Fruit fly (Drosophila melanogaster) whole organism, adult: ENCODE measurements around the gene Sf3b5.
A peak's percentile ranks its signal among the peaks of the same experiment; 100 is the strongest.

ENCODE experiments used
- CG11617 ChIP-seq: fragments of 200-800 bp; sonication (Bioruptor generic); optimal IDR thresholded peaks from 2 replicates; lab custom pipeline; 2017; ENCODE audit warnings: mild to moderate bottlenecking, missing biosample characterization, missing genetic modification reagents, missing genetic modification characterization
- CG12768 ChIP-seq: fragments of 200-800 bp; sonication (Bioruptor generic); optimal IDR thresholded peaks from 2 replicates; lab custom pipeline; 2017; ENCODE audit warnings: missing biosample characterization, missing genetic modification characterization, mild to moderate bottlenecking, moderate library complexity, missing genetic modification reagents
- CG14711 ChIP-seq: fragments of 200-800 bp; sonication (Bioruptor generic); optimal IDR thresholded peaks from 2 replicates; lab custom pipeline; 2018; ENCODE audit warnings: missing biosample characterization, mild to moderate bottlenecking, missing genetic modification characterization, moderate library complexity
- CG1620 ChIP-seq: fragments of 200-800 bp; sonication (Bioruptor generic); optimal IDR thresholded peaks from 2 replicates; lab custom pipeline; 2016; ENCODE audit warnings: missing biosample characterization, missing genetic modification characterization
- CG33017 ChIP-seq: fragments of 200-800 bp; sonication (Bioruptor generic); optimal IDR thresholded peaks from 2 replicates; lab custom pipeline; 2018; ENCODE audit warnings: missing biosample characterization, mild to moderate bottlenecking, missing genetic modification characterization, moderate library complexity
- CG5204 ChIP-seq: fragments of 200-800 bp; sonication (Bioruptor generic); optimal IDR thresholded peaks from 2 replicates; lab custom pipeline; 2016; ENCODE audit warnings: missing biosample characterization, missing genetic modification characterization
- CG7045 ChIP-seq: fragments of 200-800 bp; sonication (Bioruptor generic); optimal IDR thresholded peaks from 2 replicates; lab custom pipeline; 2017; ENCODE audit warnings: missing biosample characterization, mild to moderate bottlenecking, missing genetic modification characterization
- CG7101 ChIP-seq: fragments of 200-800 bp; sonication (Bioruptor generic); optimal IDR thresholded peaks from 2 replicates; lab custom pipeline; 2018; ENCODE audit warnings: missing biosample characterization, mild to moderate bottlenecking, missing genetic modification characterization, moderate library complexity
- Clk ChIP-seq: fragments of 200-800 bp; sonication (Bioruptor generic); optimal IDR thresholded peaks from 2 replicates; lab custom pipeline; 2017; ENCODE audit warnings: missing biosample characterization, missing genetic modification characterization
- Crg-1 ChIP-seq: fragments of 200-800 bp; sonication (Bioruptor generic); optimal IDR thresholded peaks from 2 replicates; lab custom pipeline; 2016; ENCODE audit warnings: missing biosample characterization, missing genetic modification characterization
- Hr96 ChIP-seq: fragments of 200-800 bp; sonication (Bioruptor generic); optimal IDR thresholded peaks from 2 replicates; lab custom pipeline; 2016; ENCODE audit warnings: missing biosample characterization, missing genetic modification characterization
- Mnt ChIP-seq: fragments of 200-800 bp; sonication (Bioruptor generic); optimal IDR thresholded peaks from 2 replicates; lab custom pipeline; 2016; ENCODE audit warnings: missing biosample characterization, mild to moderate bottlenecking, missing genetic modification characterization
- bab1 ChIP-seq: fragments of 200-800 bp; sonication (Bioruptor generic); optimal IDR thresholded peaks from 3 replicates; lab custom pipeline; 2019; ENCODE audit warnings: missing biosample characterization, mild to moderate bottlenecking, missing genetic modification characterization, moderate library complexity
- cic ChIP-seq: fragments of 200-800 bp; sonication (Bioruptor generic); optimal IDR thresholded peaks from 2 replicates; lab custom pipeline; 2017; ENCODE audit warnings: missing biosample characterization, mild to moderate bottlenecking, missing genetic modification characterization, moderate library complexity
- cnc ChIP-seq, 2 experiments: fragments of >200 bp; optimal IDR thresholded peaks; 2 replicates each; lab custom pipeline; 2017
- kay ChIP-seq: fragments of 200-800 bp; sonication (Bioruptor generic); peaks from one replicate; lab custom pipeline; 2016; ENCODE audit warnings: missing biosample characterization, missing genetic modification characterization, borderline replicate concordance
- ovo ChIP-seq: fragments of 200-800 bp; sonication (Bioruptor generic); optimal IDR thresholded peaks from 2 replicates; lab custom pipeline; 2016; ENCODE audit warnings: missing biosample characterization, missing genetic modification characterization
- pad ChIP-seq: fragments of 200-800 bp; sonication (Bioruptor generic); optimal IDR thresholded peaks from 3 replicates; lab custom pipeline; 2017; ENCODE audit warnings: missing biosample characterization, missing genetic modification characterization, mild to moderate bottlenecking, moderate library complexity, missing genetic modification reagents
- tj ChIP-seq: fragments of 200-800 bp; sonication (Bioruptor generic); optimal IDR thresholded peaks from 3 replicates; lab custom pipeline; 2017; ENCODE audit warnings: missing biosample characterization, mild to moderate bottlenecking, missing genetic modification characterization, moderate library complexity
- toe ChIP-seq: fragments of 200-800 bp; sonication (Bioruptor generic); optimal IDR thresholded peaks from 2 replicates; lab custom pipeline; 2016; ENCODE audit warnings: missing biosample characterization, missing genetic modification characterization

Gene Sf3b5

dm6 chr3R:9046954-9047353 lies 31.8 kb upstream of the Sf3b5 start:
- TF ChIP-seq bab1 (GFP tag; lab: Kevin White, UChicago), result peak; percentile 1
- TF ChIP-seq Mnt, result no peak
- TF ChIP-seq toe (GFP tag; lab: Kevin White, UChicago), result no peak
- no peak for TF ChIP-seq Hr96

dm6 chr3R:9045733-9046132 lies 30.6 kb upstream of the Sf3b5 start:
- TF ChIP-seq CG14711 (tag; lab: Kevin White, UChicago) (no peak), ovo (no peak), CG11617 (GFP tag; lab: Kevin White, UChicago) (no peak), CG1620 (GFP tag; lab: Kevin White, UChicago) (no peak), toe (GFP tag; lab: Kevin White, UChicago) (no peak), cnc (optimal IDR thresholded peaks at IDR 0.05; lab: Kevin White, UChicago) (no peak), Hr96 (no peak), kay (GFP tag; lab: Kevin White, UChicago) (no peak), cic (no peak), Crg-1 (no peak), pad (GFP tag; lab: Kevin White, UChicago) (no peak), CG12768 (GFP tag; lab: Kevin White, UChicago) (no peak), tj (GFP tag; lab: Kevin White, UChicago) (no peak)

- TF ChIP-seq CG14711 (tag; lab: Kevin White, UChicago), result no peak
- peak; percentile 97 for TF ChIP-seq kay (GFP tag; lab: Kevin White, UChicago)
- TF ChIP-seq Crg-1, result no peak
- TF ChIP-seq cic, result peak; percentile 70
- TF ChIP-seq Mnt, result peak; percentile 31
- no peak for TF ChIP-seq CG33017 (tag; lab: Kevin White, UChicago)
Measured at dm6 chr3R:9043610-9044009, 28.5 kb upstream of the Sf3b5 start.

dm6 chr3R:9039448-9039847 lies 24.3 kb upstream of the Sf3b5 start, which contains the start of gene neur:
Gene neur (minus strand): TSS chr3R:9039471.
- peak; percentile 8 for TF ChIP-seq Crg-1
- peak; percentile 34 for TF ChIP-seq tj (GFP tag; lab: Kevin White, UChicago)
- peak; percentile 51 for TF ChIP-seq CG1620 (GFP tag; lab: Kevin White, UChicago)
- TF ChIP-seq CG33017 (tag; lab: Kevin White, UChicago), result no peak
- TF ChIP-seq cnc (optimal IDR thresholded peaks at IDR 0.05; lab: Kevin White, UChicago), result no peak
- no peak for TF ChIP-seq CG12768 (GFP tag; lab: Kevin White, UChicago)
- TF ChIP-seq CG11617 (GFP tag; lab: Kevin White, UChicago), result peak; percentile 14
- TF ChIP-seq CG14711 (tag; lab: Kevin White, UChicago), result peak; percentile 7
- no peak for TF ChIP-seq Hr96
- peak; percentile 39 for TF ChIP-seq CG7045 (GFP tag; lab: Kevin White, UChicago)
- peak; percentile 50 for TF ChIP-seq pad (GFP tag; lab: Kevin White, UChicago)
- no peak for TF ChIP-seq toe (GFP tag; lab: Kevin White, UChicago)
- TF ChIP-seq bab1 (GFP tag; lab: Kevin White, UChicago), result peak; percentile 69
- TF ChIP-seq CG5204, result no peak
- TF ChIP-seq cic, result peak; percentile 46
- peak; percentile 42 for TF ChIP-seq Mnt
- peak; percentile 3 for TF ChIP-seq CG7101 (tag; lab: Kevin White, UChicago)
- no peak for TF ChIP-seq Clk (GFP tag; lab: Kevin White, UChicago)
- TF ChIP-seq kay (GFP tag; lab: Kevin White, UChicago), result no peak
- TF ChIP-seq ovo, result peak; percentile 22

dm6 chr3R:9038652-9039051 lies 23.5 kb upstream of the Sf3b5 start, which contains the start of gene hyx:
Gene hyx (plus strand): TSS chr3R:9038760.
- TF ChIP-seq CG11617 (GFP tag; lab: Kevin White, UChicago) (peak; percentile 49), Hr96 (no peak), bab1 (GFP tag; lab: Kevin White, UChicago) (peak; percentile 66), CG1620 (GFP tag; lab: Kevin White, UChicago) (peak; percentile 32), Crg-1 (peak; percentile 53), pad (GFP tag; lab: Kevin White, UChicago) (peak; percentile 78), Mnt (peak; percentile 60), CG7101 (tag; lab: Kevin White, UChicago) (peak; percentile 41), tj (GFP tag; lab: Kevin White, UChicago) (no peak), kay (GFP tag; lab: Kevin White, UChicago) (peak; percentile 62), CG12768 (GFP tag; lab: Kevin White, UChicago) (peak; percentile 31), cic (peak; percentile 59), toe (GFP tag; lab: Kevin White, UChicago) (no peak), CG14711 (tag; lab: Kevin White, UChicago) (peak; percentile 21), CG33017 (tag; lab: Kevin White, UChicago) (peak; percentile 14), CG5204 (no peak)

dm6 chr3R:9037946-9038345 lies 22.8 kb upstream of the Sf3b5 start:
- TF ChIP-seq CG7101 (tag; lab: Kevin White, UChicago) (no peak), ovo (no peak), Hr96 (no peak), pad (GFP tag; lab: Kevin White, UChicago) (no peak), Mnt (no peak), CG5204 (no peak), Crg-1 (no peak), Clk (GFP tag; lab: Kevin White, UChicago) (no peak), CG33017 (tag; lab: Kevin White, UChicago) (no peak)

- no peak for TF ChIP-seq CG12768 (GFP tag; lab: Kevin White, UChicago)
- TF ChIP-seq Hr96, result no peak
- no peak for TF ChIP-seq CG1620 (GFP tag; lab: Kevin White, UChicago)
- TF ChIP-seq cnc (optimal IDR thresholded peaks at IDR 0.05; lab: Kevin White, UChicago), result no peak
- no peak for TF ChIP-seq kay (GFP tag; lab: Kevin White, UChicago)
- no peak for TF ChIP-seq CG33017 (tag; lab: Kevin White, UChicago)
- no peak for TF ChIP-seq ovo
- TF ChIP-seq Clk (GFP tag; lab: Kevin White, UChicago), result no peak
- no peak for TF ChIP-seq CG5204
- TF ChIP-seq tj (GFP tag; lab: Kevin White, UChicago), result no peak
- no peak for TF ChIP-seq cic
- no peak for TF ChIP-seq pad (GFP tag; lab: Kevin White, UChicago)
- TF ChIP-seq CG11617 (GFP tag; lab: Kevin White, UChicago), result no peak
- no peak for TF ChIP-seq CG7101 (tag; lab: Kevin White, UChicago)
Measured at dm6 chr3R:9035252-9035651, 20.1 kb upstream of the Sf3b5 start.
